Fruit fly (Drosophila melanogaster): Measurements from ENCODE around the gene Det.

- TF ChIP-seq Myc (optimal IDR thresholded peaks at IDR 0.05) (no peak), psq (optimal IDR thresholded peaks at IDR 0.05) (no peak), ttk (optimal IDR thresholded peaks at IDR 0.05) (no peak), insv (optimal IDR thresholded peaks at IDR 0.05) (no peak)
Measured at dm6 chr3R:17149080-17149746, at the start of gene Det, which contains the start of gene m-cup.
